Worm (Caenorhabditis elegans) whole organism, L1 larva: ENCODE results near the gene F41H10.12.

Source experiments
- ceh-90 ChIP-seq: sonication (generic microtip); optimal IDR thresholded peaks from 2 replicates; lab custom pipeline; 2016; ENCODE audit warnings: missing genetic modification characterization, missing compliant biosample characterization
- fos-1 ChIP-seq: fragments of 150-350 bp; optimal IDR thresholded peaks from 2 replicates; lab custom pipeline; 2014; ENCODE audit warnings: missing biosample characterization, missing genetic modification characterization
- hlh-17 ChIP-seq: fragments of 200-800 bp; sonication (Bioruptor generic); optimal IDR thresholded peaks from 2 replicates; lab custom pipeline; 2018; ENCODE audit warnings: missing genetic modification characterization, mild to moderate bottlenecking, missing compliant biosample characterization, moderate library complexity, borderline replicate concordance
- hlh-4 ChIP-seq: sonication (generic microtip); optimal IDR thresholded peaks from 2 replicates; lab custom pipeline; 2016; ENCODE audit warnings: mild to moderate bottlenecking, missing genetic modification characterization, missing compliant biosample characterization
- lir-3 ChIP-seq: sonication (generic microtip); optimal IDR thresholded peaks from 2 replicates; lab custom pipeline; 2016; ENCODE audit warnings: mild to moderate bottlenecking, missing genetic modification characterization, moderate library complexity, missing compliant biosample characterization; ENCODE audit not compliant: poor library complexity
- mep-1 ChIP-seq: fragments of 150-350 bp; optimal IDR thresholded peaks from 2 replicates; lab custom pipeline; 2014; ENCODE audit warnings: missing biosample characterization, missing genetic modification characterization
- nhr-12 ChIP-seq: sonication (generic microtip); optimal IDR thresholded peaks from 2 replicates; lab custom pipeline; 2017; ENCODE audit warnings: missing biosample characterization, missing genetic modification characterization
- nhr-237 ChIP-seq: fragments of 150-350 bp; optimal IDR thresholded peaks from 2 replicates; lab custom pipeline; 2014; ENCODE audit warnings: missing biosample characterization, missing genetic modification characterization
- nhr-28 ChIP-seq: fragments of 150-350 bp; optimal IDR thresholded peaks from 2 replicates; lab custom pipeline; 2014; ENCODE audit warnings: missing biosample characterization, missing genetic modification characterization
- nhr-76 ChIP-seq: sonication (generic microtip); optimal IDR thresholded peaks from 2 replicates; lab custom pipeline; 2017; ENCODE audit warnings: missing biosample characterization, missing genetic modification characterization
- nhr-84 ChIP-seq: sonication (generic microtip); optimal IDR thresholded peaks from 2 replicates; lab custom pipeline; 2017; ENCODE audit warnings: missing biosample characterization, missing genetic modification characterization
- pqm-1 ChIP-seq: sonication (generic microtip); optimal IDR thresholded peaks from 3 replicates; lab custom pipeline; 2017; ENCODE audit warnings: missing biosample characterization, missing genetic modification characterization
- unc-62 ChIP-seq: fragments of 150-350 bp; optimal IDR thresholded peaks from 2 replicates; lab custom pipeline; 2014; ENCODE audit warnings: missing biosample characterization, missing genetic modification reagents, missing genetic modification characterization

DNA sequence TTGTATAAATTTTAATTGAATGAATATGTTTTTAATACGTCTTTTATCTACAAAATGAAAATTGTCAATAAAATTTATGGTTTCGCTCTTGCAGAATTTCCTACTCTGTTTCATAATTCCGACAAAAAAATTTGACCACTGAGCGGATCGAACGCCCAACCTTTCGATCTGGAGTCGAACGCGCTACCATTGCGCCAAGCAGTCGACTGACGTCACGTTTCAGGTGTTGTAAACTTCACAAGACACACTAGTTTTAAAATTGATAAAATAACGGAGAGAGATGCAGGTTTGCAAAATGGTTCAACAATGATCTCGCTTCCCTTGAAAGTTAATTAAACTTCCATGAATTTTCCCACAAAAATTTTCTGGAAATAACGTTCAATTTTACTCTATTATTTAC, 41.0 kb upstream of the F41H10.12 start:
- TF ChIP-seq nhr-237 (tag; lab: Kevin White, UChicago) (no peak), hlh-4 (tag; lab: Kevin White, UChicago) (no peak), fos-1 (tag; lab: Kevin White, UChicago) (no peak), nhr-12 (tag; lab: Kevin White, UChicago) (no peak), nhr-84 (tag; lab: Kevin White, UChicago) (no peak), hlh-17 (GFP tag; lab: Kevin White, UChicago) (no peak), mep-1 (tag; lab: Kevin White, UChicago) (no peak), nhr-76 (tag; lab: Kevin White, UChicago) (no peak), pqm-1 (no peak), unc-62 (GFP tag; lab: Kevin White, UChicago) (no peak), nhr-28 (no peak), lir-3 (tag; lab: Kevin White, UChicago) (no peak), ceh-90 (tag; lab: Kevin White, UChicago) (no peak)
